Fruit fly (Drosophila melanogaster) whole organism, embryonic: Measurements from ENCODE around the gene CG5171.

ENCODE experiments used
- ATbp ChIP-seq: fragments of 200-800 bp; sonication (Bioruptor generic); optimal IDR thresholded peaks from 2 replicates; lab custom pipeline; 2017; ENCODE audit warnings: missing biosample characterization, mild to moderate bottlenecking, missing genetic modification characterization, missing genetic modification reagents
- B-H2 ChIP-seq: fragments of 200-800 bp; sonication (Bioruptor generic); optimal IDR thresholded peaks from 2 replicates; lab custom pipeline; 2018; ENCODE audit warnings: missing biosample characterization, mild to moderate bottlenecking, missing genetic modification characterization
- Bgb ChIP-seq: fragments of 200-800 bp; sonication (Bioruptor generic); IDR thresholded peaks from 2 replicates; pipeline ENCODE4 v1.3.6; 2022; ENCODE audit warnings: missing biosample characterization, missing genetic modification characterization; ENCODE audit not compliant: partially characterized antibody
- CG10959 ChIP-seq: fragments of 200-800 bp; sonication (Bioruptor generic); IDR thresholded peaks from 2 replicates; pipeline ENCODE4 v1.3.6; 2022; ENCODE audit warnings: missing biosample characterization, missing genetic modification characterization
- CG11085 ChIP-seq: fragments of 200-800 bp; sonication (Bioruptor generic); IDR thresholded peaks from 2 replicates; pipeline ENCODE4 v1.3.6; 2022; ENCODE audit warnings: missing biosample characterization, missing genetic modification characterization
- CG12391 ChIP-seq: fragments of 200-800 bp; sonication (Bioruptor generic); optimal IDR thresholded peaks from 3 replicates; lab custom pipeline; 2018; ENCODE audit warnings: missing biosample characterization, mild to moderate bottlenecking, missing genetic modification characterization, moderate library complexity
- CG16863 ChIP-seq: fragments of 200-800 bp; sonication (Bioruptor generic); optimal IDR thresholded peaks from 3 replicates; lab custom pipeline; 2016; ENCODE audit warnings: missing biosample characterization, missing genetic modification characterization
- CG1832 ChIP-seq: fragments of 200-800 bp; sonication (Bioruptor generic); optimal IDR thresholded peaks from 2 replicates; lab custom pipeline; 2017; ENCODE audit warnings: missing biosample characterization, mild to moderate bottlenecking, missing genetic modification characterization, inconsistent platforms
- CG2875 ChIP-seq: fragments of 200-800 bp; sonication (Bioruptor generic); optimal IDR thresholded peaks from 2 replicates; lab custom pipeline; 2017; ENCODE audit warnings: missing biosample characterization, mild to moderate bottlenecking, missing genetic modification characterization, missing genetic modification reagents
- CG30403 ChIP-seq: fragments of 200-800 bp; sonication (Bioruptor generic); optimal IDR thresholded peaks from 3 replicates; lab custom pipeline; 2016; ENCODE audit warnings: missing biosample characterization, missing genetic modification characterization
- CG32767 ChIP-seq: fragments of 200-800 bp; sonication (Bioruptor generic); IDR thresholded peaks from 2 replicates; pipeline ENCODE4 v1.3.6; 2022; ENCODE audit warnings: missing biosample characterization, missing genetic modification characterization
- CG32772 ChIP-seq: fragments of 200-800 bp; sonication (Bioruptor generic); IDR thresholded peaks from 2 replicates; pipeline ENCODE4 v1.3.6; 2022; ENCODE audit warnings: missing biosample characterization, missing genetic modification characterization
- CG34224 ChIP-seq: fragments of 200-800 bp; sonication (Bioruptor generic); IDR thresholded peaks from 3 replicates; pipeline ENCODE4 v1.3.6; 2022; ENCODE audit warnings: missing biosample characterization, missing genetic modification characterization; ENCODE audit not compliant: partially characterized antibody
- CG4424 ChIP-seq: fragments of 200-800 bp; sonication (Bioruptor generic); optimal IDR thresholded peaks from 3 replicates; lab custom pipeline; 2016; ENCODE audit warnings: missing biosample characterization, missing genetic modification characterization
- CG6254 ChIP-seq: fragments of 200-800 bp; sonication (Bioruptor generic); optimal IDR thresholded peaks from 3 replicates; lab custom pipeline; 2017; ENCODE audit warnings: mild to moderate bottlenecking, missing biosample characterization, missing genetic modification reagents, missing genetic modification characterization
- CG6689 ChIP-seq: fragments of 200-800 bp; sonication (Bioruptor generic); IDR thresholded peaks from 2 replicates; pipeline ENCODE4 v1.3.6; 2022; ENCODE audit warnings: missing biosample characterization, missing genetic modification characterization
- CG6791 ChIP-seq: fragments of 200-800 bp; sonication (Bioruptor generic); IDR thresholded peaks from 3 replicates; pipeline ENCODE4 v1.3.6; 2022; ENCODE audit warnings: missing biosample characterization, missing genetic modification characterization; ENCODE audit not compliant: partially characterized antibody
- CG7786 ChIP-seq: fragments of 200-800 bp; sonication (Bioruptor generic); optimal IDR thresholded peaks from 2 replicates; lab custom pipeline; 2016; ENCODE audit warnings: missing biosample characterization, missing genetic modification characterization
- CG7839 ChIP-seq: fragments of 200-800 bp; sonication (Bioruptor generic); optimal IDR thresholded peaks from 3 replicates; lab custom pipeline; 2018; ENCODE audit warnings: missing biosample characterization, mild to moderate bottlenecking, missing genetic modification characterization, moderate library complexity
- CG9932 ChIP-seq: fragments of 200-800 bp; sonication (Bioruptor generic); IDR thresholded peaks from 2 replicates; pipeline ENCODE4 v1.3.6; 2022; ENCODE audit warnings: missing biosample characterization, missing genetic modification characterization
- CHES-1-like ChIP-seq: fragments of 200-800 bp; sonication (Bioruptor generic); optimal IDR thresholded peaks from 2 replicates; lab custom pipeline; 2016; ENCODE audit warnings: missing biosample characterization, missing genetic modification characterization
- Chrac-16 ChIP-seq: fragments of 200-800 bp; sonication (Bioruptor generic); optimal IDR thresholded peaks from 3 replicates; lab custom pipeline; 2016; ENCODE audit warnings: missing biosample characterization, missing genetic modification characterization
- Dbx ChIP-seq: fragments of 200-800 bp; sonication (Bioruptor generic); IDR thresholded peaks from 3 replicates; pipeline ENCODE4 v1.3.6; 2022; ENCODE audit warnings: missing biosample characterization, missing genetic modification characterization
- Dref ChIP-seq: fragments of 200-800 bp; sonication (Bioruptor generic); IDR thresholded peaks from 2 replicates; pipeline ENCODE4 v1.3.6; 2022; ENCODE audit warnings: missing biosample characterization, missing genetic modification characterization
- E2f2 ChIP-seq: fragments of 200-800 bp; sonication (Bioruptor generic); IDR thresholded peaks from 2 replicates; pipeline ENCODE4 v1.3.6; 2022; ENCODE audit warnings: missing biosample characterization, missing genetic modification characterization
- Elba2 ChIP-seq: fragments of 200-800 bp; sonication (Bioruptor generic); optimal IDR thresholded peaks from 3 replicates; lab custom pipeline; 2016; ENCODE audit warnings: missing biosample characterization, missing genetic modification characterization
- Ets65A ChIP-seq: fragments of 200-800 bp; sonication (Bioruptor generic); peaks from one replicate; lab custom pipeline; 2016; ENCODE audit warnings: missing biosample characterization, missing genetic modification characterization
- HLH3B ChIP-seq: fragments of 200-800 bp; sonication (Bioruptor generic); IDR thresholded peaks from 2 replicates; pipeline ENCODE4 v1.3.6; 2022; ENCODE audit warnings: missing biosample characterization, missing genetic modification characterization
- HLHmδ ChIP-seq: fragments of 200-800 bp; sonication (Bioruptor generic); optimal IDR thresholded peaks from 2 replicates; lab custom pipeline; 2018; ENCODE audit warnings: missing biosample characterization, mild to moderate bottlenecking, missing genetic modification characterization, moderate library complexity
- MBD-R2 ChIP-seq: fragments of 200-800 bp; sonication (Bioruptor generic); IDR thresholded peaks from 2 replicates; pipeline ENCODE4 v1.3.6; 2022; ENCODE audit warnings: missing biosample characterization, missing genetic modification characterization
- NFAT ChIP-seq: fragments of 200-800 bp; sonication (Bioruptor generic); IDR thresholded peaks from 2 replicates; pipeline ENCODE4 v1.3.6; 2022; ENCODE audit warnings: missing biosample characterization, missing genetic modification characterization
- NK7.1 ChIP-seq: fragments of 200-800 bp; sonication (Bioruptor generic); optimal IDR thresholded peaks from 3 replicates; lab custom pipeline; 2016; ENCODE audit warnings: missing biosample characterization, missing genetic modification characterization
- Ptx1 ChIP-seq: fragments of 200-800 bp; sonication (Bioruptor generic); IDR thresholded peaks from 2 replicates; pipeline ENCODE4 v1.3.6; 2022; ENCODE audit warnings: missing biosample characterization, missing genetic modification characterization
- Sox102F ChIP-seq: fragments of 200-800 bp; sonication (Bioruptor generic); optimal IDR thresholded peaks from 2 replicates; lab custom pipeline; 2018; ENCODE audit warnings: missing biosample characterization, mild to moderate bottlenecking, missing genetic modification characterization, moderate library complexity
- YL-1 ChIP-seq: fragments of 200-800 bp; sonication (Bioruptor generic); optimal IDR thresholded peaks from 3 replicates; lab custom pipeline; 2017; ENCODE audit warnings: missing biosample characterization, mild to moderate bottlenecking, missing genetic modification characterization
- chm ChIP-seq: fragments of 200-800 bp; sonication (Bioruptor generic); IDR thresholded peaks from 2 replicates; pipeline ENCODE4 v1.3.6; 2022; ENCODE audit warnings: missing biosample characterization, missing genetic modification characterization
- cwo ChIP-seq: fragments of 200-800 bp; sonication (Bioruptor generic); optimal IDR thresholded peaks from 3 replicates; lab custom pipeline; 2017; ENCODE audit warnings: missing biosample characterization, missing genetic modification characterization, mild to moderate bottlenecking, moderate library complexity, missing genetic modification reagents
- dm ChIP-seq: fragments of 200-800 bp; sonication (Bioruptor generic); optimal IDR thresholded peaks from 3 replicates; lab custom pipeline; 2016; ENCODE audit warnings: missing biosample characterization, missing genetic modification characterization
- dysf ChIP-seq: fragments of 200-800 bp; sonication (Bioruptor generic); IDR thresholded peaks from 3 replicates; pipeline ENCODE4 v1.3.6; 2022; ENCODE audit warnings: missing biosample characterization, missing genetic modification characterization
- ewg ChIP-seq: fragments of 200-800 bp; sonication (Bioruptor generic); optimal IDR thresholded peaks from 3 replicates; lab custom pipeline; 2017; ENCODE audit warnings: mild to moderate bottlenecking, missing biosample characterization, missing genetic modification reagents, missing genetic modification characterization
- fu2 ChIP-seq: fragments of 200-800 bp; sonication (Bioruptor generic); optimal IDR thresholded peaks from 2 replicates; lab custom pipeline; 2016; ENCODE audit warnings: missing biosample characterization, missing genetic modification characterization
- gcm ChIP-seq: fragments of 200-800 bp; sonication (Bioruptor generic); optimal IDR thresholded peaks from 2 replicates; lab custom pipeline; 2019; ENCODE audit warnings: missing biosample characterization, mild to moderate bottlenecking, missing genetic modification characterization, moderate library complexity
- lbe ChIP-seq: fragments of 200-800 bp; sonication (Bioruptor generic); optimal IDR thresholded peaks from 2 replicates; lab custom pipeline; 2016; ENCODE audit warnings: missing biosample characterization, mild to moderate bottlenecking, missing genetic modification characterization
- lov ChIP-seq, 2 experiments: fragments of 200-800 bp in 1 of 2; fragments of >200 bp in 1 of 2; sonication (Bioruptor generic) in 1 of 2; IDR thresholded peaks in 1 of 2; optimal IDR thresholded peaks in 1 of 2; 2 replicates in 1 of 2; 3 replicates in 1 of 2; pipeline versions ENCODE4 v1.3.6 to Lab custom; 2017 to 2022; ENCODE audit warnings: missing biosample characterization in 1 of 2, missing genetic modification characterization in 1 of 2
- nom ChIP-seq: fragments of 200-800 bp; sonication (Bioruptor generic); optimal IDR thresholded peaks from 2 replicates; lab custom pipeline; 2017; ENCODE audit warnings: missing biosample characterization, missing genetic modification characterization, mild to moderate bottlenecking, moderate library complexity, missing genetic modification reagents
- prd ChIP-seq, 3 experiments: fragments of >200 bp in 2 of 3; fragments of 200-800 bp in 1 of 3; sonication (Bioruptor generic) in 1 of 3; optimal IDR thresholded peaks in 2 of 3; IDR thresholded peaks in 1 of 3; 2 replicates in 2 of 3; 3 replicates in 1 of 3; pipeline versions ENCODE4 v1.3.6 to Lab custom; 2017 to 2022; ENCODE audit warnings: missing biosample characterization in 1 of 3, missing genetic modification characterization in 1 of 3
- ranshi ChIP-seq: fragments of 200-800 bp; sonication (Bioruptor generic); IDR thresholded peaks from 2 replicates; pipeline ENCODE4 v1.3.6; 2022; ENCODE audit warnings: missing biosample characterization, missing genetic modification characterization
- zfh2 ChIP-seq: fragments of 200-800 bp; sonication (Bioruptor generic); optimal IDR thresholded peaks from 2 replicates; lab custom pipeline; 2016; ENCODE audit warnings: missing biosample characterization, missing genetic modification characterization

Gene CG5171

DNA sequence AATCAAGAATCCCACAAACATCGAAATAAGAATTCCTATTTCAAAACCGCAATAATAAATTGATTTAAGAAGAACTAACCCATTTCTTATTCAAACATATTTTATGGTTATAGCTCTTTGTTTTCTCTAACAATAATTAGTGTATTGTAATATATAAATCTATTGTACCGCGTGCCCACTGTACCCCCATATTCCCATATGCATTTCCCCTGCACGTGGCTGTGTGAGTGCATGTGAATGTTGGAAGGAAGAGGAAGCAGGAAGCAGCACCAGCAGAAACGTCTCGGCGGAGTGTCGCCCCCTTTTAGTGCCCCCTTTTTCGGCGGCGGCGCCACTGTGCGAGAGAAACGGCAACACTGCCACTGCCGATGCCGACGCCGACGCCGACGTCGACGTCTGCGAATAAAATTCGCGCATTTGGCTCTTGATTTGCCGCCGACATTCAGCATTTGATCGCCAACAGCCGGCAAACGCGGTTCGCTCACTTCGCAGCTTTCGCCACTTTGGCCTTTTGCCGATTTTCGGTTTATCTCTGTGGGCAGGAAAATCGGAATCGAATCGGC is 22.3 kb downstream of the CG5171 start (continued):
- TF ChIP-seq CG10959 (0 out of 2 replicates have a peak, but pooled peaks have one; percentile 5), Sox102F (GFP tag; lab: Kevin White, UChicago) (peak; percentile 10), CG30403 (peak; percentile 57), dm (peak; percentile 38), CG7839 (no peak), lov (optimal IDR thresholded peaks at IDR 0.05; lab: Kevin White, UChicago) (no peak), lov (GFP tag; IDR thresholded peaks at IDR 0.05; lab: Robert Waterston, UW) (no peak), CG16863 (no peak), CG4424 (peak; percentile 10), nom (GFP tag; lab: Kevin White, UChicago) (peak; percentile 76), ranshi (peak; percentile 65), Chrac-16 (GFP tag; lab: Kevin White, UChicago) (peak; percentile 54), Elba2 (GFP tag; lab: Kevin White, UChicago) (no peak), fu2 (GFP tag; lab: Kevin White, UChicago) (peak; percentile 23), Dbx (GFP tag; lab: Robert Waterston, UW) (peak; percentile 74), Ets65A (GFP tag; lab: Kevin White, UChicago) (peak; percentile 59), dysf (GFP tag; lab: Robert Waterston, UW) (peak; percentile 52; the same call in 2 of the 3 replicates), chm (GFP tag; lab: Robert Waterston, UW) (peak; percentile 81), CG6689 (peak; percentile 18; the same call in 1 of the 2 replicates), CG12391 (tag; lab: Kevin White, UChicago) (peak; percentile 5), Bgb (no peak; the same call in 1 of the 2 replicates), prd (optimal IDR thresholded peaks at IDR 0.05; lab: Kevin White, UChicago) (no peak), prd (GFP tag; IDR thresholded peaks at IDR 0.05; lab: Robert Waterston, UW) (peak; percentile 67), CG9932 (GFP tag; lab: Robert Waterston, UW) (peak; percentile 72), CG34224 (GFP tag; lab: Robert Waterston, UW) (peak; percentile 22; the same call in 1 of the 3 replicates), MBD-R2 (GFP tag; lab: Robert Waterston, UW) (peak; percentile 38; the same call in 1 of the 2 replicates), CG1832 (GFP tag; lab: Kevin White, UChicago) (peak; percentile 49), HLH3B (GFP tag; lab: Robert Waterston, UW) (peak; percentile 51; the same call in 1 of the 2 replicates), CG6791 (GFP tag; lab: Robert Waterston, UW) (peak; percentile 55; the same call in 1 of the 3 replicates), zfh2 (GFP tag; lab: Kevin White, UChicago) (peak; percentile 67), Ptx1 (GFP tag; lab: Robert Waterston, UW) (peak; percentile 36; the same call in 1 of the 2 replicates), YL-1 (GFP tag; lab: Kevin White, UChicago) (no peak), CG2875 (no peak), cwo (peak; percentile 60), CG7786 (GFP tag; lab: Kevin White, UChicago) (peak; percentile 59), lbe (GFP tag; lab: Kevin White, UChicago) (peak; percentile 71), Dref (GFP tag; lab: Robert Waterston, UW) (0 out of 2 replicates have a peak, but pooled peaks have one; percentile 10), CG11085 (GFP tag; lab: Robert Waterston, UW) (no peak), CG6254 (GFP tag; lab: Kevin White, UChicago) (peak; percentile 43), NK7.1 (peak; percentile 23), NFAT (peak; percentile 69), B-H2 (GFP tag; lab: Kevin White, UChicago) (peak; percentile 56), CG32767 (GFP tag; lab: Robert Waterston, UW) (peak; percentile 45; the same call in 1 of the 2 replicates), E2f2 (GFP tag; lab: Robert Waterston, UW) (0 out of 2 replicates have a peak, but pooled peaks have one; percentile 15), ewg (no peak), CHES-1-like (GFP tag; lab: Kevin White, UChicago) (peak; percentile 8), CG32772 (GFP tag; lab: Robert Waterston, UW) (peak; percentile 54), HLHmδ (GFP tag; lab: Kevin White, UChicago) (peak; percentile 55), ATbp (GFP tag; lab: Kevin White, UChicago) (peak; percentile 26), gcm (GFP tag; lab: Kevin White, UChicago) (peak; percentile 74)
